Fruit fly (Drosophila melanogaster) whole organism, prepupa: ENCODE measurements around the gene CG46517.
"Not testable (repeated sequence)": the region's sequence is repeated elsewhere in the genome, so short reads cannot be mapped to it uniquely, and the experiment has no call there.

Source experiments
- Blimp-1 ChIP-seq: fragments of 200-800 bp; sonication (Bioruptor generic); optimal IDR thresholded peaks from 3 replicates; lab custom pipeline; 2017; ENCODE audit warnings: missing biosample characterization, missing genetic modification characterization, mild to moderate bottlenecking, moderate library complexity, missing genetic modification reagents
- CG10669 ChIP-seq: fragments of 200-800 bp; sonication (Bioruptor generic); optimal IDR thresholded peaks from 3 replicates; lab custom pipeline; 2018; ENCODE audit warnings: missing biosample characterization, mild to moderate bottlenecking, missing genetic modification characterization, moderate library complexity
- CG11902 ChIP-seq: fragments of 200-800 bp; sonication (Bioruptor generic); optimal IDR thresholded peaks from 3 replicates; lab custom pipeline; 2016; ENCODE audit warnings: missing biosample characterization, missing genetic modification characterization
- CG1621 ChIP-seq: fragments of 200-800 bp; sonication (Bioruptor generic); optimal IDR thresholded peaks from 3 replicates; lab custom pipeline; 2018; ENCODE audit warnings: missing biosample characterization, mild to moderate bottlenecking, missing genetic modification characterization
- CG16779 ChIP-seq: fragments of 200-800 bp; sonication (Bioruptor generic); optimal IDR thresholded peaks from 3 replicates; lab custom pipeline; 2017; ENCODE audit warnings: missing biosample characterization, mild to moderate bottlenecking, missing genetic modification characterization
- CG32006 ChIP-seq: fragments of 200-800 bp; sonication (Bioruptor generic); optimal IDR thresholded peaks from 3 replicates; lab custom pipeline; 2017; ENCODE audit warnings: missing biosample characterization, mild to moderate bottlenecking, missing genetic modification characterization
- CG4318 ChIP-seq: fragments of 200-800 bp; sonication (Bioruptor generic); optimal IDR thresholded peaks from 3 replicates; lab custom pipeline; 2017; ENCODE audit warnings: missing biosample characterization, mild to moderate bottlenecking, missing genetic modification characterization
- CG6276 ChIP-seq: fragments of 200-800 bp; sonication (Bioruptor generic); optimal IDR thresholded peaks from 2 replicates; lab custom pipeline; 2017; ENCODE audit warnings: missing biosample characterization, mild to moderate bottlenecking, missing genetic modification characterization
- CG8119 ChIP-seq: fragments of 200-800 bp; sonication (Bioruptor generic); IDR thresholded peaks from 3 replicates; pipeline ENCODE4 v1.3.6; 2022; ENCODE audit warnings: missing biosample characterization, missing genetic modification characterization
- Eip78C ChIP-seq: fragments of 200-800 bp; sonication (Bioruptor generic); peaks from one replicate; lab custom pipeline; 2016; ENCODE audit warnings: missing biosample characterization, missing genetic modification characterization
- Eip93F ChIP-seq: fragments of 200-800 bp; sonication (Bioruptor generic); optimal IDR thresholded peaks from 2 replicates; lab custom pipeline; 2016; ENCODE audit warnings: missing biosample characterization, mild to moderate bottlenecking, missing genetic modification characterization
- Ets21C ChIP-seq: fragments of 200-800 bp; sonication (Bioruptor generic); optimal IDR thresholded peaks from 3 replicates; lab custom pipeline; 2016; ENCODE audit warnings: missing biosample characterization, missing genetic modification characterization
- Ets96B ChIP-seq: fragments of 200-800 bp; optimal IDR thresholded peaks from 2 replicates; lab custom pipeline; 2019; ENCODE audit warnings: missing biosample characterization, mild to moderate bottlenecking, missing genetic modification characterization, moderate library complexity
- Hr39 ChIP-seq: fragments of 200-800 bp; sonication (Bioruptor generic); optimal IDR thresholded peaks from 2 replicates; lab custom pipeline; 2016; ENCODE audit warnings: missing biosample characterization, missing genetic modification characterization
- OdsH ChIP-seq: fragments of 200-800 bp; sonication (Bioruptor generic); optimal IDR thresholded peaks from 3 replicates; lab custom pipeline; 2016; ENCODE audit warnings: missing biosample characterization, missing genetic modification characterization
- Sox102F ChIP-seq: fragments of 200-800 bp; sonication (Bioruptor generic); optimal IDR thresholded peaks from 2 replicates; lab custom pipeline; 2016; ENCODE audit warnings: missing biosample characterization, mild to moderate bottlenecking, missing genetic modification characterization
- acj6 ChIP-seq: fragments of 200-800 bp; sonication (Bioruptor generic); optimal IDR thresholded peaks from 3 replicates; lab custom pipeline; 2016; ENCODE audit warnings: missing biosample characterization, missing genetic modification characterization
- fd59A ChIP-seq: fragments of 200-800 bp; sonication (Bioruptor generic); optimal IDR thresholded peaks from 2 replicates; lab custom pipeline; 2017; ENCODE audit warnings: missing biosample characterization, mild to moderate bottlenecking, missing genetic modification characterization, missing genetic modification reagents
- fd85E ChIP-seq: fragments of 200-800 bp; sonication (Bioruptor generic); optimal IDR thresholded peaks from 3 replicates; lab custom pipeline; 2016; ENCODE audit warnings: missing biosample characterization, missing genetic modification characterization
- lz ChIP-seq: fragments of 200-800 bp; sonication (Bioruptor generic); optimal IDR thresholded peaks from 3 replicates; lab custom pipeline; 2016; ENCODE audit warnings: missing biosample characterization, missing genetic modification characterization
- ss ChIP-seq, 2 experiments: fragments of 200-800 bp; sonication (Bioruptor generic); optimal IDR thresholded peaks; 2 replicates in 1 of 2; 3 replicates in 1 of 2; lab custom pipeline; 2017 to 2018; ENCODE audit warnings: mild to moderate bottlenecking in 2 of 2, missing biosample characterization in 2 of 2, missing genetic modification characterization in 2 of 2, moderate library complexity in 1 of 2
- svp ChIP-seq: fragments of 200-800 bp; sonication (Bioruptor generic); peaks from one replicate; lab custom pipeline; 2016; ENCODE audit warnings: missing biosample characterization, missing genetic modification characterization
- topi ChIP-seq: fragments of 200-800 bp; sonication (Bioruptor generic); optimal IDR thresholded peaks from 3 replicates; lab custom pipeline; 2016; ENCODE audit warnings: missing biosample characterization, missing genetic modification characterization

CG46517 gene

DNA sequence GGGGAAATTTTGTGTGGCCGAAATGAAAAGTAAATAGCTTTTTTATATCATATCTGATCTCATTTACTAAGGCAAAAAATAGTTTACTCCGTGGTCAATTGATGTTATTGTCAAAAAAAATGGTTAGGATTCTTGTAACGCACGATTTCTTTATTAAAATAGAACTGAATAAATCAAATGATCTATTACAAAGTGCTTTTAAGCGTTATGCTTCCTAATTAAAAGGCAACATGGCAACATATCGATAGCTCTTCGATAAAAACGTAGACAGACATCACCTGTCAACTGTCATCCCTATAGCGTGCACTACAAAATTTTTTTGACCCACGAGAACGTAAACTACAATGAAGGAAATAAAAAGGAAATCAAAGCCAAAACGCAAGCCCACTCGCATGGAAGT lies at the start of gene CG46517:
TSS of gene CG46517 (plus strand) at position 301 of the 400 bp plus-strand sequence.
- TF ChIP-seq CG4318; Blimp-1 (GFP tag; lab: Kevin White, UChicago); Ets96B: not testable (repeated sequence)

DNA sequence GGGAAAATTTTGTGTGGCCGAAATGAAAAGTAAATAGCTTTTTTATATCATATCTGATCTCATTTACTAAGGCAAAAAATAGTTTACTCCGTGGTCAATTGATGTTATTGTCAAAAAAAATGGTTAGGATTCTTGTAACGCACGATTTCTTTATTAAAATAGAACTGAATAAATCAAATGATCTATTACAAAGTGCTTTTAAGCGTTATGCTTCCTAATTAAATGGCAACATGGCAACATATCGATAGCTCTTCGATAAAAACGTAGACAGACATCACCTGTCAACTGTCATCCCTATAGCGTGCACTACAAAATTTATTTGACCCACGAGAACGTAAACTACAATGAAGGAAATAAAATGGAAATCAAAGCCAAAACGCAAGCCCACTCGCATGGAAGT lies 44.8 kb upstream of the CG46517 start, which contains the start of gene CG46509:
TSS of gene CG46509 (plus strand) at position 301 of the 400 bp plus-strand sequence.
- not testable (repeated sequence) for TF ChIP-seq CG10669, Ets21C, OdsH (GFP tag; lab: Kevin White, UChicago)

DNA sequence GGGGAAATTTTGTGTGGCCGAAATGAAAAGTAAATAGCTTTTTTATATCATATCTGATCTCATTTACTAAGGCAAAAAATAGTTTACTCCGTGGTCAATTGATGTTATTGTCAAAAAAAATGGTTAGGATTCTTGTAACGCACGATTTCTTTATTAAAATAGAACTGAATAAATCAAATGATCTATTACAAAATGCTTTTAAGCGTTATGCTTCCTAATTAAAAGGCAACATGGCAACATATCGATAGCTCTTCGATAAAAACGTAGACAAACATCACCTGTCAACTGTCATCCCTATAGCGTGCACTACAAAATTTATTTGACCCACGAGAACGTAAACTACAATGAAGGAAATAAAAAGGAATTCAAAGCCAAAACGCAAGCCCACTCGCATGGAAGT lies 40.0 kb upstream of the CG46517 start, which contains the start of gene CG46510:
TSS of gene CG46510 (plus strand) at position 301 of the 400 bp plus-strand sequence.
- TF ChIP-seq acj6, Eip93F, fd59A (GFP tag; lab: Kevin White, UChicago): not testable (repeated sequence)

DNA sequence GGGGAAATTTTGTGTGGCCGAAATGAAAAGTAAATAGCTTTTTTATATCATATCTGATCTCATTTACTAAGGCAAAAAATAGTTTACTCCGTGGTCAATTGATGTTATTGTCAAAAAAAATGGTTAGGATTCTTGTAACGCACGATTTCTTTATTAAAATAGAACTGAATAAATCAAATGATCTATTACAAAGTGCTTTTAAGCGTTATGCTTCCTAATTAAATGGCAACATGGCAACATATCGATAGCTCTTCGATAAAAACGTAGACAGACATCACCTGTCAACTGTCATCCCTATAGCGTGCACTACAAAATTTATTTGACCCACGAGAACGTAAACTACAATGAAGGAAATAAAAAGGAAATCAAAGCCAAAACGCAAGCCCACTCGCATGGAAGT lies 35.0 kb upstream of the CG46517 start, which contains the start of gene CG46511:
TSS of gene CG46511 (plus strand) at position 301 of the 400 bp plus-strand sequence.
- TF ChIP-seq ss (GFP tag; optimal IDR thresholded peaks at IDR 0.05; lab: Kevin White, UChicago); CG6276 (GFP tag; lab: Kevin White, UChicago); fd85E (GFP tag; lab: Kevin White, UChicago): not testable (repeated sequence)

DNA sequence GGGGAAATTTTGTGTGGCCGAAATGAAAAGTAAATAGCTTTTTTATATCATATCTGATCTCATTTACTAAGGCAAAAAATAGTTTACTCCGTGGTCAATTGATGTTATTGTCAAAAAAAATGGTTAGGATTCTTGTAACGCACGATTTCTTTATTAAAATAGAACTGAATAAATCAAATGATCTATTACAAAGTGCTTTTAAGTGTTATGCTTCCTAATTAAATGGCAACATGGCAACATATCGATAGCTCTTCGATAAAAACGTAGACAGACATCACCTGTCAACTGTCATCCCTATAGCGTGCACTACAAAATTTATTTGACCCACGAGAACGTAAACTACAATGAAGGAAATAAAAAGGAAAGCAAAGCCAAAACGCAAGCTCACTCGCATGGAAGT lies 30.1 kb upstream of the CG46517 start, which contains the start of gene CG46512:
TSS of gene CG46512 (plus strand) at position 301 of the 400 bp plus-strand sequence.
- not testable (repeated sequence) for TF ChIP-seq topi (GFP tag; lab: Kevin White, UChicago); CG16779; Eip78C (GFP tag; lab: Kevin White, UChicago)
- TF ChIP-seq, all 60 proteins: peak for 0; not testable (repeated sequence) for 60

DNA sequence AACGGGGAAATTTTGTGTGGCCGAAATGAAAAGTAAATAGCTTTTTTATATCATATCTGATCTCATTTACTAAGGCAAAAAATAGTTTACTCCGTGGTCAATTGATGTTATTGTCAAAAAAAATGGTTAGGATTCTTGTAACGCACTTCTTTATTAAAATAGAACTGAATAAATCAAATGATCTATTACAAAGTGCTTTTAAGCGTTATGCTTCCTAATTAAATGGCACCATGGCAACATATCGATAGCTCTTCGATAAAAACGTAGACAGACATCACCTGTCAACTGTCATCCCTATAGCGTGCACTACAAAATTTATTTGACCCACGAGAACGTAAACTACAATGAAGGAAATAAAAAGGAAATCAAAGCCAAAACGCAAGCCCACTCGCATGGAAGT lies 25.2 kb upstream of the CG46517 start, which contains the start of gene CG46513:
TSS of gene CG46513 (plus strand) at position 301 of the 400 bp plus-strand sequence.
- TF ChIP-seq CG32006 (GFP tag; lab: Kevin White, UChicago); Sox102F (GFP tag; lab: Kevin White, UChicago); lz: not testable (repeated sequence)

DNA sequence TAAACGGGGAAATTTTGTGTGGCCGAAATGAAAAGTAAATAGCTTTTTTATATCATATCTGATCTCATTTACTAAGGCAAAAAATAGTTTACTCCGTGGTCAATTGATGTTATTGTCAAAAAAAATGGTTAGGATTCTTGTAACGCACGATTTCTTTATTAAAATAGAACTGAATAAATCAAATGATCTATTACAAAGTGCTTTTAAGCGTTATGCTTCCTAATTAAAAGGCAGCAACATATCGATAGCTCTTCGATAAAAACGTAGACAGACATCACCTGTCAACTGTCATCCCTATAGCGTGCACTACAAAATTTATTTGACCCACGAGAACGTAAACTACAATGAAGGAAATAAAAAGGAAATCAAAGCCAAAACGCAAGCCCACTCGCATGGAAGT lies 20.3 kb upstream of the CG46517 start, which contains the start of gene CG46514:
TSS of gene CG46514 (plus strand) at position 301 of the 400 bp plus-strand sequence.
- not testable (repeated sequence) for TF ChIP-seq CG1621 (tag; lab: Kevin White, UChicago); CG6276 (GFP tag; lab: Kevin White, UChicago); CG11902 (GFP tag; lab: Kevin White, UChicago)

DNA sequence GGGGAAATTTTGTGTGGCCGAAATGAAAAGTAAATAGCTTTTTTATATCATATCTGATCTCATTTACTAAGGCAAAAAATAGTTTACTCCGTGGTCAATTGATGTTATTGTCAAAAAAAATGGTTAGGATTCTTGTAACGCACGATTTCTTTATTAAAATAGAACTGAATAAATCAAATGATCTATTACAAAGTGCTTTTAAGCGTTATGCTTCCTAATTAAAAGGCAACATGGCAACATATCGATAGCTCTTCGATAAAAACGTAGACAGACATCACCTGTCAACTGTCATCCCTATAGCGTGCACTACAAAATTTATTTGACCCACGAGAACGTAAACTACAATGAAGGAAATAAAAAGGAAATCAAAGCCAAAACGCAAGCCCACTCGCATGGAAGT lies 15.3 kb upstream of the CG46517 start, which contains the start of gene CG46515:
TSS of gene CG46515 (plus strand) at position 301 of the 400 bp plus-strand sequence.
- not testable (repeated sequence) for TF ChIP-seq CG8119 (GFP tag; lab: Robert Waterston, UW); OdsH (GFP tag; lab: Kevin White, UChicago); Hr39

DNA sequence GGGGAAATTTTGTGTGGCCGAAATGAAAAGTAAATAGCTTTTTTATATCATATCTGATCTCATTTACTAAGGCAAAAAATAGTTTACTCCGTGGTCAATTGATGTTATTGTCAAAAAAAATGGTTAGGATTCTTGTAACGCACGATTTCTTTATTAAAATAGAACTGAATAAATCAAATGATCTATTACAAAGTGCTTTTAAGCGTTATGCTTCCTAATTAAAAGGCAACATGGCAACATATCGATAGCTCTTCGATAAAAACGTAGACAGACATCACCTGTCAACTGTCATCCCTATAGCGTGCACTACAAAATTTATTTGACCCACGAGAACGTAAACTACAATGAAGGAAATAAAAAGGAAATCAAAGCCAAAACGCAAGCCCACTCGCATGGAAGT lies 5.2 kb upstream of the CG46517 start, which contains the start of gene CG46516:
TSS of gene CG46516 (plus strand) at position 301 of the 400 bp plus-strand sequence.
- TF ChIP-seq Ets96B; svp (GFP tag; lab: Kevin White, UChicago); Ets21C (GFP tag; lab: Kevin White, UChicago): not testable (repeated sequence)
- TF ChIP-seq, all 60 proteins: peak for 0; not testable (repeated sequence) for 60
